Worm (Caenorhabditis elegans): ENCODE data around the gene pro-2.

DNA sequence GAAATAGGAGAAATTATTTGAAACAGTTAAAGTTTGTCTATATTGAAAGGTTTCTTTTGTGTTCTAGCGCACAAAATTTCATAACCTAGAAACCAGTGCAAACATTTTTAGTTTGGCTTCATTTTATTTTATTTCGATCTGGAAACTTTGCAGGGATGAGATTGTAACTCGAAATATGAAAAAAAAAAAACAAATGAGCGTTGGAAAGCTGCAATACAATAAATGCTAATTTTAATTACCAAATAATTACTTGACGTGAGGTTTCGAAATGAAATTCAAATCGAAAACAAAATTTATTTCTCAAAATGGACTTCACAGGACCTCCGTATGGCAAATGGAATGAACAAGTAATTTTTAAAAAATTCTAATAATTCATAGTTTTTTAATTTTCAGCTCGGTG is 27.9 kb downstream of the pro-2 start, which contains the start of gene M02G9.4:
- TF ChIP-seq flt-1 (GFP tag; IDR thresholded peaks at IDR 0.05) (no peak), tbx-11 (GFP tag; IDR thresholded peaks at IDR 0.05) (no peak), ceh-36 (tag; optimal IDR thresholded peaks at IDR 0.05) (no peak), ama-1 (optimal IDR thresholded peaks at IDR 0.05) (no peak), tra-4 (tag; optimal IDR thresholded peaks at IDR 0.05) (no peak), sea-1 (GFP tag; conservative IDR thresholded peaks at IDR 0.05) (no peak), scrt-1 (GFP tag; IDR thresholded peaks at IDR 0.05) (no peak), hmg-4 (GFP tag; optimal IDR thresholded peaks at IDR 0.05) (no peak), B0310.2 (tag; optimal IDR thresholded peaks at IDR 0.05) (no peak), aly-1 (tag; optimal IDR thresholded peaks at IDR 0.05) (no peak), ets-7 (tag; optimal IDR thresholded peaks at IDR 0.05) (no peak), pes-1 (GFP tag; IDR thresholded peaks at IDR 0.05) (no peak), hmbx-1 (tag; optimal IDR thresholded peaks at IDR 0.05) (no peak), tbx-37 (GFP tag; conservative IDR thresholded peaks at IDR 0.05) (no peak)
